Fruit fly (Drosophila melanogaster) whole organism, embryonic: Measurements from ENCODE around the gene Dok.
A peak's percentile ranks its signal among the peaks of the same experiment; 100 is the strongest.

Source experiments
- Adf1 ChIP-seq: fragments of 200-800 bp; sonication (Bioruptor generic); IDR thresholded peaks from 2 replicates; pipeline ENCODE4 v1.3.6; 2022; ENCODE audit warnings: missing biosample characterization, missing genetic modification characterization
- Atf3 ChIP-seq: fragments of 200-800 bp; sonication (Bioruptor generic); optimal IDR thresholded peaks from 3 replicates; lab custom pipeline; 2016; ENCODE audit warnings: missing biosample characterization, missing genetic modification characterization
- CG10565 ChIP-seq: fragments of 200-800 bp; sonication (Bioruptor generic); optimal IDR thresholded peaks from 3 replicates; lab custom pipeline; 2016; ENCODE audit warnings: missing biosample characterization, mild to moderate bottlenecking, missing genetic modification characterization
- CG11504 ChIP-seq: fragments of 200-800 bp; sonication (Bioruptor generic); optimal IDR thresholded peaks from 3 replicates; lab custom pipeline; 2019; ENCODE audit warnings: missing biosample characterization, mild to moderate bottlenecking, missing genetic modification characterization, moderate library complexity
- CG12219 ChIP-seq: fragments of 200-800 bp; sonication (Bioruptor generic); optimal IDR thresholded peaks from 3 replicates; lab custom pipeline; 2018; ENCODE audit warnings: missing biosample characterization, mild to moderate bottlenecking, missing genetic modification characterization
- CG13287 ChIP-seq: fragments of 200-800 bp; sonication (Bioruptor generic); IDR thresholded peaks from 2 replicates; pipeline ENCODE4 v1.3.6; 2022; ENCODE audit warnings: missing biosample characterization, missing genetic modification characterization; ENCODE audit not compliant: partially characterized antibody
- CG14014 ChIP-seq: fragments of 200-800 bp; sonication (Bioruptor generic); IDR thresholded peaks from 2 replicates; pipeline ENCODE4 v1.3.6; 2022; ENCODE audit warnings: missing biosample characterization, missing genetic modification characterization
- CG17385 ChIP-seq: fragments of 200-800 bp; sonication (Bioruptor generic); optimal IDR thresholded peaks from 3 replicates; lab custom pipeline; 2018; ENCODE audit warnings: missing biosample characterization, mild to moderate bottlenecking, missing genetic modification characterization
- CG17612 ChIP-seq: fragments of 200-800 bp; sonication (Bioruptor generic); IDR thresholded peaks from 2 replicates; pipeline ENCODE4 v1.3.6; 2022; ENCODE audit warnings: missing biosample characterization, missing genetic modification characterization
- CG34376 ChIP-seq: fragments of 200-800 bp; sonication (Bioruptor generic); optimal IDR thresholded peaks from 2 replicates; lab custom pipeline; 2018; ENCODE audit warnings: missing biosample characterization, mild to moderate bottlenecking, missing genetic modification characterization
- CG34422 ChIP-seq: fragments of 200-800 bp; sonication (Bioruptor generic); IDR thresholded peaks from 3 replicates; pipeline ENCODE4 v1.3.6; 2022; ENCODE audit warnings: missing biosample characterization, missing genetic modification characterization
- CG4617 ChIP-seq: fragments of 200-800 bp; sonication (Bioruptor generic); optimal IDR thresholded peaks from 3 replicates; lab custom pipeline; 2016; ENCODE audit warnings: missing biosample characterization, missing genetic modification characterization, borderline replicate concordance
- CG4854 ChIP-seq: fragments of 200-800 bp; sonication (Bioruptor generic); optimal IDR thresholded peaks from 2 replicates; lab custom pipeline; 2016; ENCODE audit warnings: missing biosample characterization, missing genetic modification characterization, inconsistent platforms
- CG5953 ChIP-seq: fragments of 200-800 bp; sonication (Bioruptor generic); IDR thresholded peaks from 2 replicates; pipeline ENCODE4 v1.3.6; 2022; ENCODE audit warnings: missing biosample characterization, missing genetic modification characterization
- CG7928 ChIP-seq: fragments of 200-800 bp; sonication (Bioruptor generic); optimal IDR thresholded peaks from 2 replicates; lab custom pipeline; 2017; ENCODE audit warnings: missing biosample characterization, mild to moderate bottlenecking, missing genetic modification characterization
- CG9215 ChIP-seq: fragments of 200-800 bp; sonication (Bioruptor generic); IDR thresholded peaks from 2 replicates; pipeline ENCODE4 v1.3.6; 2022; ENCODE audit warnings: missing biosample characterization, missing genetic modification characterization
- CG9437 ChIP-seq: fragments of 200-800 bp; sonication (Bioruptor generic); optimal IDR thresholded peaks from 2 replicates; lab custom pipeline; 2018; ENCODE audit warnings: missing biosample characterization, mild to moderate bottlenecking, missing genetic modification characterization
- D19A ChIP-seq: fragments of 200-800 bp; optimal IDR thresholded peaks from 3 replicates; lab custom pipeline; 2019; ENCODE audit warnings: missing biosample characterization, mild to moderate bottlenecking, missing genetic modification characterization, moderate library complexity
- Deaf1 ChIP-seq: fragments of 200-800 bp; optimal IDR thresholded peaks from 3 replicates; lab custom pipeline; 2019; ENCODE audit warnings: missing biosample characterization, mild to moderate bottlenecking, missing genetic modification characterization, moderate library complexity
- Dek ChIP-seq: fragments of 200-800 bp; sonication (Bioruptor generic); optimal IDR thresholded peaks from 3 replicates; lab custom pipeline; 2019; ENCODE audit warnings: missing biosample characterization, mild to moderate bottlenecking, missing genetic modification characterization, moderate library complexity
- Dip3 ChIP-seq: fragments of 200-800 bp; sonication (Bioruptor generic); optimal IDR thresholded peaks from 3 replicates; lab custom pipeline; 2016; ENCODE audit warnings: missing biosample characterization, missing genetic modification characterization
- Ets97D ChIP-seq: fragments of 200-800 bp; sonication (Bioruptor generic); optimal IDR thresholded peaks from 3 replicates; lab custom pipeline; 2016; ENCODE audit warnings: missing biosample characterization, missing genetic modification characterization
- Mad ChIP-seq: fragments of 200-800 bp; sonication (Bioruptor generic); optimal IDR thresholded peaks from 2 replicates; lab custom pipeline; 2016; ENCODE audit warnings: missing biosample characterization, missing genetic modification characterization
- NFAT ChIP-seq: fragments of 200-800 bp; sonication (Bioruptor generic); IDR thresholded peaks from 2 replicates; pipeline ENCODE4 v1.3.6; 2022; ENCODE audit warnings: missing biosample characterization, missing genetic modification characterization
- bsh ChIP-seq, 2 experiments: fragments of 200-800 bp; sonication (Bioruptor generic); optimal IDR thresholded peaks; 2 replicates each; lab custom pipeline; 2017 to 2018; ENCODE audit warnings: mild to moderate bottlenecking in 2 of 2, missing biosample characterization in 2 of 2, missing genetic modification characterization in 2 of 2, moderate library complexity in 1 of 2
- btn ChIP-seq: fragments of 200-800 bp; sonication (Bioruptor generic); optimal IDR thresholded peaks from 2 replicates; lab custom pipeline; 2016; ENCODE audit warnings: missing biosample characterization, missing genetic modification characterization
- cas ChIP-seq: fragments of 200-800 bp; sonication (Bioruptor generic); IDR thresholded peaks from 2 replicates; pipeline ENCODE4 v1.3.6; 2022; ENCODE audit warnings: missing biosample characterization, missing genetic modification characterization
- cwo ChIP-seq: fragments of 200-800 bp; sonication (Bioruptor generic); optimal IDR thresholded peaks from 3 replicates; lab custom pipeline; 2017; ENCODE audit warnings: missing biosample characterization, missing genetic modification characterization, mild to moderate bottlenecking, moderate library complexity, missing genetic modification reagents
- ewg ChIP-seq: fragments of 200-800 bp; sonication (Bioruptor generic); optimal IDR thresholded peaks from 3 replicates; lab custom pipeline; 2017; ENCODE audit warnings: mild to moderate bottlenecking, missing biosample characterization, missing genetic modification reagents, missing genetic modification characterization
- fd102C ChIP-seq: fragments of 200-800 bp; sonication (Bioruptor generic); optimal IDR thresholded peaks from 2 replicates; lab custom pipeline; 2018; ENCODE audit warnings: missing biosample characterization, mild to moderate bottlenecking, missing genetic modification characterization, moderate library complexity
- fru ChIP-seq: fragments of >200 bp; optimal IDR thresholded peaks from 2 replicates; lab custom pipeline; 2017
- ftz-f1 ChIP-seq: fragments of 200-800 bp; sonication (Bioruptor generic); optimal IDR thresholded peaks from 2 replicates; lab custom pipeline; 2016; ENCODE audit warnings: missing biosample characterization, missing genetic modification characterization
- gem ChIP-seq: fragments of 200-800 bp; sonication (Bioruptor generic); optimal IDR thresholded peaks from 2 replicates; lab custom pipeline; 2019; ENCODE audit warnings: missing biosample characterization, mild to moderate bottlenecking, missing genetic modification characterization, moderate library complexity
- grn ChIP-seq: fragments of 200-800 bp; sonication (Bioruptor generic); optimal IDR thresholded peaks from 3 replicates; lab custom pipeline; 2017; ENCODE audit warnings: missing biosample characterization, missing genetic modification characterization
- gro ChIP-seq: fragments of 200-800 bp; sonication (Bioruptor generic); optimal IDR thresholded peaks from 2 replicates; lab custom pipeline; 2016; ENCODE audit warnings: missing biosample characterization, missing genetic modification characterization
- jumu ChIP-seq: fragments of 200-800 bp; sonication (Bioruptor generic); optimal IDR thresholded peaks from 3 replicates; lab custom pipeline; 2016; ENCODE audit warnings: missing biosample characterization, missing genetic modification characterization
- kay ChIP-seq: fragments of 200-800 bp; sonication (Bioruptor generic); optimal IDR thresholded peaks from 2 replicates; lab custom pipeline; 2016; ENCODE audit warnings: missing biosample characterization, missing genetic modification characterization
- lbe ChIP-seq: fragments of 200-800 bp; sonication (Bioruptor generic); optimal IDR thresholded peaks from 2 replicates; lab custom pipeline; 2016; ENCODE audit warnings: missing biosample characterization, mild to moderate bottlenecking, missing genetic modification characterization
- lov ChIP-seq, 2 experiments: fragments of 200-800 bp in 1 of 2; fragments of >200 bp in 1 of 2; sonication (Bioruptor generic) in 1 of 2; IDR thresholded peaks in 1 of 2; optimal IDR thresholded peaks in 1 of 2; 2 replicates in 1 of 2; 3 replicates in 1 of 2; pipeline versions ENCODE4 v1.3.6 to Lab custom; 2017 to 2022; ENCODE audit warnings: missing biosample characterization in 1 of 2, missing genetic modification characterization in 1 of 2
- pnt ChIP-seq: fragments of 200-800 bp; sonication (Bioruptor generic); optimal IDR thresholded peaks from 3 replicates; lab custom pipeline; 2016; ENCODE audit warnings: missing biosample characterization, missing genetic modification characterization
- prd ChIP-seq, 3 experiments: fragments of >200 bp in 2 of 3; fragments of 200-800 bp in 1 of 3; sonication (Bioruptor generic) in 1 of 3; optimal IDR thresholded peaks in 2 of 3; IDR thresholded peaks in 1 of 3; 2 replicates in 2 of 3; 3 replicates in 1 of 3; pipeline versions ENCODE4 v1.3.6 to Lab custom; 2017 to 2022; ENCODE audit warnings: missing biosample characterization in 1 of 3, missing genetic modification characterization in 1 of 3
- salm ChIP-seq: fragments of 200-800 bp; sonication (Bioruptor generic); optimal IDR thresholded peaks from 2 replicates; lab custom pipeline; 2018; ENCODE audit warnings: missing biosample characterization, mild to moderate bottlenecking, missing genetic modification characterization
- shn ChIP-seq: fragments of 200-800 bp; sonication (Bioruptor generic); optimal IDR thresholded peaks from 3 replicates; lab custom pipeline; 2016; ENCODE audit warnings: missing biosample characterization, missing genetic modification characterization
- sob ChIP-seq: fragments of 200-800 bp; sonication (Bioruptor generic); IDR thresholded peaks from 2 replicates; pipeline ENCODE4 v1.3.6; 2022; ENCODE audit warnings: missing biosample characterization, missing genetic modification characterization
- sr ChIP-seq: fragments of 200-800 bp; sonication (Bioruptor generic); IDR thresholded peaks from 3 replicates; pipeline ENCODE4 v1.3.6; 2022; ENCODE audit warnings: missing biosample characterization, missing genetic modification characterization
- vfl ChIP-seq: fragments of 200-800 bp; sonication (Bioruptor generic); optimal IDR thresholded peaks from 2 replicates; lab custom pipeline; 2016; ENCODE audit warnings: missing biosample characterization, missing genetic modification characterization
- wek ChIP-seq: fragments of 200-800 bp; sonication (Bioruptor generic); optimal IDR thresholded peaks from 3 replicates; lab custom pipeline; 2018; ENCODE audit warnings: missing biosample characterization, mild to moderate bottlenecking, missing genetic modification characterization, moderate library complexity
- z ChIP-seq: fragments of 200-800 bp; sonication (Bioruptor generic); IDR thresholded peaks from 3 replicates; pipeline ENCODE4 v1.3.6; 2022; ENCODE audit warnings: missing biosample characterization, missing genetic modification characterization

The Dok gene

DNA sequence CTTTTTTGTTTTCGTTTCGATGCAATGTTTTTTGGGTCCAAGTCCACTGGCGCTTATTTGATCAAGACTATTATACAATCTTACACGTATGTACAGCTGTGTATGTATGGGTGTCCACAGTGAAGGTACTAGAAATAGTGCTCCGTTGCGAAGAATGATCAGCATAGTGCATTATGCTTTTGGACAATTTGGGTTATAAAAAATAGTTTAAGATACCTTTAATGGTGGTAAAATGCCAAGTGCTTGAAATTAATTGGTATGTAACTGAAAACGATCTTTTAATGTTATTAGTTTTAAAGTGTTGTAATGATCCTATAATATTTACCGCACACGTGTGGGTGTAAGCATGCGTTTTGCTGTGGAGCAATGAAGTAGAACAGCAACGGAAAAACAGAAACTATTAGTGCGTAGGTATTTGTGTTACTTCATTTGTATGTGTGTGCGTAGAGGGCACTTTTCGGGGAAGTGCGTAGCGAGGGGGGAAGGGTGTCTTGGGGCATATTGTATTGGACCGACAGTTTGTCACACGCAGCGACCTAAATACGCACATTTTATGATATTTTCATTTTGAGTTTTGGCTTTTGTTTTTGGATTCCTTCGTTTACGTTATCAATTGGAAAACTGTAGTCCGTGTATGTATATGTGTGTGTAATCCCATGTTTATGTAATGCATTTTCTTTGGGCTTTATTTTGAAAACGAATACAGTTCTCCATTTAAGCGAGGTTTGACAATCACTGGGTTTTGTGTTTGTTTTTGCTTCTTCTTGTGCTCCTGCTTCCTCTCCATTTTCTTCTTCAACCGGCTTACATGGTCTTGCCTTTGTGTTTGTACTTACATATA, 12.3 kb downstream of the Dok start (continued):
- TF ChIP-seq Mad (GFP tag; lab: Kevin White, UChicago) (peak; percentile 89), D19A (tag; lab: Kevin White, UChicago) (peak; percentile 91), shn (GFP tag; lab: Kevin White, UChicago) (peak; percentile 89), btn (GFP tag; lab: Kevin White, UChicago) (peak; percentile 89), CG34376 (GFP tag; lab: Kevin White, UChicago) (no peak), CG9437 (GFP tag; lab: Kevin White, UChicago) (peak; percentile 86), CG7928 (GFP tag; lab: Kevin White, UChicago) (peak; percentile 30), Adf1 (GFP tag; lab: Robert Waterston, UW) (no peak), CG17612 (GFP tag; lab: Robert Waterston, UW) (peak; percentile 73), Deaf1 (peak; percentile 67), bsh (GFP tag; optimal IDR thresholded peaks at IDR 0.05; lab: Kevin White, UChicago) (peak; percentile 76 to 96), CG4617 (peak; percentile 82), pnt (GFP tag; lab: Kevin White, UChicago) (peak; percentile 90), sob (peak; percentile 82), gro (peak; percentile 31), CG13287 (GFP tag; lab: Robert Waterston, UW) (no peak), cas (no peak), prd (optimal IDR thresholded peaks at IDR 0.05; lab: Kevin White, UChicago) (no peak), prd (GFP tag; IDR thresholded peaks at IDR 0.05; lab: Robert Waterston, UW) (peak; percentile 89), lov (optimal IDR thresholded peaks at IDR 0.05; lab: Kevin White, UChicago) (no peak), lov (GFP tag; IDR thresholded peaks at IDR 0.05; lab: Robert Waterston, UW) (peak; percentile 75; the same call in 2 of the 3 replicates), CG11504 (tag; lab: Kevin White, UChicago) (peak; percentile 94), gem (tag; lab: Kevin White, UChicago) (peak; percentile 97), CG17385 (GFP tag; lab: Kevin White, UChicago) (peak; percentile 83), Dek (tag; lab: Kevin White, UChicago) (peak; percentile 76), fru (lab: Kevin White, UChicago) (no peak), grn (peak; percentile 65), fd102C (GFP tag; lab: Kevin White, UChicago) (peak; percentile 63), Atf3 (GFP tag; lab: Kevin White, UChicago) (peak; percentile 89), CG14014 (GFP tag; lab: Robert Waterston, UW) (peak; percentile 77), ewg (GFP tag; lab: Kevin White, UChicago) (peak; percentile 87), z (GFP tag; lab: Robert Waterston, UW) (no peak), CG5953 (peak; percentile 71), salm (tag; lab: Kevin White, UChicago) (peak; percentile 91), vfl (peak; percentile 53), NFAT (peak; percentile 38; the same call in 1 of the 2 replicates), kay (GFP tag; lab: Kevin White, UChicago) (peak; percentile 81), ftz-f1 (GFP tag; lab: Kevin White, UChicago) (no peak), lbe (GFP tag; lab: Kevin White, UChicago) (no peak), sr (GFP tag; lab: Robert Waterston, UW) (peak; percentile 47; the same call in 1 of the 3 replicates), CG12219 (peak; percentile 96), jumu (GFP tag; lab: Kevin White, UChicago) (peak; percentile 88), cwo (GFP tag; lab: Kevin White, UChicago) (peak; percentile 87), CG34422 (GFP tag; lab: Robert Waterston, UW) (peak; percentile 90), Ets97D (GFP tag; lab: Kevin White, UChicago) (peak; percentile 66), wek (GFP tag; lab: Kevin White, UChicago) (peak; percentile 80), CG10565 (peak; percentile 67), CG4854 (GFP tag; lab: Kevin White, UChicago) (peak; percentile 83), Dip3 (peak; percentile 63), CG9215 (GFP tag; lab: Robert Waterston, UW) (peak; percentile 69)
